Worm (Caenorhabditis elegans): ENCODE data around the gene fbxa-62.

ce11 chrIII:2227407-2227806, at the start of gene fbxa-62:
- TF ChIP-seq ztf-25 (GFP tag; IDR thresholded peaks at IDR 0.05), result no peak
- TF ChIP-seq somi-1 (GFP tag; optimal IDR thresholded peaks at IDR 0.05), result no peak
- TF ChIP-seq pha-4 (tag; optimal IDR thresholded peaks at IDR 0.05), result no peak
- TF ChIP-seq ceh-79 (tag; optimal IDR thresholded peaks at IDR 0.05), result no peak
- TF ChIP-seq Y79H2A.3 (GFP tag; conservative IDR thresholded peaks at IDR 0.05), result no peak
- TF ChIP-seq snpc-4 (GFP tag; optimal IDR thresholded peaks at IDR 0.05), result no peak
- TF ChIP-seq snpc-4 (tag; optimal IDR thresholded peaks at IDR 0.05), result no peak
- no peak for TF ChIP-seq hlh-12 (tag; optimal IDR thresholded peaks at IDR 0.05)
- no peak for TF ChIP-seq ama-1 (optimal IDR thresholded peaks at IDR 0.05)
- no peak for TF ChIP-seq ama-1 (GFP tag; optimal IDR thresholded peaks at IDR 0.05)
- TF ChIP-seq die-1 (tag; optimal IDR thresholded peaks at IDR 0.05), result no peak
- TF ChIP-seq lin-26 (GFP tag; IDR thresholded peaks at IDR 0.05), result no peak

Data from whole organism, young adult.